Fruit fly (Drosophila melanogaster) whole organism, pupa: Measurements from ENCODE around the gene CG34429.

Experiments used
- CG13204 ChIP-seq: fragments of 200-800 bp; sonication (Bioruptor generic); optimal IDR thresholded peaks from 2 replicates; lab custom pipeline; 2018; ENCODE audit warnings: missing biosample characterization, mild to moderate bottlenecking, missing genetic modification characterization, moderate library complexity
- CG14655 ChIP-seq: fragments of 200-800 bp; sonication (Bioruptor generic); optimal IDR thresholded peaks from 3 replicates; lab custom pipeline; 2017; ENCODE audit warnings: mild to moderate bottlenecking, missing biosample characterization, missing genetic modification reagents, missing genetic modification characterization
- rn ChIP-seq: fragments of 200-800 bp; sonication (Bioruptor generic); IDR thresholded peaks from 2 replicates; pipeline ENCODE4 v1.3.6; 2022; ENCODE audit warnings: missing biosample characterization, missing genetic modification characterization

DNA sequence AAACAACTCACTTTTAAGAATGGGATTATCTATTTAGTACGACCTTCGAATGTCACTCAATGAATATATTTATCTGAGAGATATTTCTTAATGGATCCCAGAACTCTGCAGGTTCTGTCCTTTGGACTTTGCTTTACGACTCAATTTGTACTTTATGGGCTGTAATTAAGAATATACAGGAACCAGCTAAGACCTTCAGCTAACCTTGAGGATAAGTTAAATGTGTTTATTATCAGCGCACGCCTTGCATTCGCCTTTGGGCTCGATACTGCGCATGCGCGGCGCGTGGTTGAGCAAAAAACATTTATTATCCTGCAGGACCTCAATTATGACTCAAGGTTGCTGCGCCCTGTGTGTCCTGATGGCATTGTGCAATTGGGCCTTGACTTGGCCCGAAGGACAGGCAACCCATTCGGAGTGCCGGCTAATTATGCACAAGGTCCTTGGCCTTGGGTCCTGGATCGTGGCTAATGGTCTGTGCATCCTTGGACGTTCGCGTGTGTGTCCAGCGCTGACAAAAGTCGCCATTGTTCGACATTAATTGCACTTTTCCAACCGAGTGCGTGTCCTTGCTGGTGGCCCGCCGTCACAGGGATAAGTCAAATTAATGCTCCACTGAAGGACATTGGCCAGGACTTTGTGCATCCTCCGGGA lies 18.6 kb downstream of the CG34429 start:
- TF ChIP-seq CG14655 (GFP tag; lab: Kevin White, UChicago) (no peak), CG13204 (GFP tag; lab: Kevin White, UChicago) (no peak), rn (GFP tag; lab: Robert Waterston, UW) (no peak)
